Fruit fly (Drosophila melanogaster) whole organism, prepupa: ENCODE data around the gene CG14857.

Experiments used
- Blimp-1 ChIP-seq: fragments of 200-800 bp; sonication (Bioruptor generic); optimal IDR thresholded peaks from 3 replicates; lab custom pipeline; 2017; ENCODE audit warnings: missing biosample characterization, missing genetic modification characterization, mild to moderate bottlenecking, moderate library complexity, missing genetic modification reagents
- CG10669 ChIP-seq: fragments of 200-800 bp; sonication (Bioruptor generic); optimal IDR thresholded peaks from 3 replicates; lab custom pipeline; 2018; ENCODE audit warnings: missing biosample characterization, mild to moderate bottlenecking, missing genetic modification characterization, moderate library complexity
- CG11294 ChIP-seq: fragments of 200-800 bp; sonication (Bioruptor generic); IDR thresholded peaks from 2 replicates; pipeline ENCODE4 v1.3.6; 2022; ENCODE audit warnings: missing biosample characterization, missing genetic modification characterization
- CG11762 ChIP-seq: fragments of 200-800 bp; sonication (Bioruptor generic); optimal IDR thresholded peaks from 3 replicates; lab custom pipeline; 2016; ENCODE audit warnings: missing biosample characterization, missing genetic modification characterization; ENCODE audit not compliant: insufficient read depth
- CG11902 ChIP-seq: fragments of 200-800 bp; sonication (Bioruptor generic); optimal IDR thresholded peaks from 3 replicates; lab custom pipeline; 2016; ENCODE audit warnings: missing biosample characterization, missing genetic modification characterization
- CG15336 ChIP-seq: fragments of 200-800 bp; sonication (Bioruptor generic); IDR thresholded peaks from 2 replicates; pipeline ENCODE4 v1.3.6; 2022; ENCODE audit warnings: missing biosample characterization, missing genetic modification characterization
- CG3032 ChIP-seq: fragments of 200-800 bp; optimal IDR thresholded peaks from 2 replicates; lab custom pipeline; 2019; ENCODE audit warnings: missing biosample characterization, mild to moderate bottlenecking, missing genetic modification characterization, moderate library complexity
- CG31627 ChIP-seq: fragments of 200-800 bp; sonication (Bioruptor generic); optimal IDR thresholded peaks from 3 replicates; lab custom pipeline; 2016; ENCODE audit warnings: missing biosample characterization, missing genetic modification characterization
- CG32006 ChIP-seq: fragments of 200-800 bp; sonication (Bioruptor generic); optimal IDR thresholded peaks from 3 replicates; lab custom pipeline; 2017; ENCODE audit warnings: missing biosample characterization, mild to moderate bottlenecking, missing genetic modification characterization
- CG34406 ChIP-seq: fragments of 200-800 bp; sonication (Bioruptor generic); optimal IDR thresholded peaks from 3 replicates; lab custom pipeline; 2016; ENCODE audit warnings: missing biosample characterization, missing genetic modification characterization
- CG3919 ChIP-seq: fragments of 200-800 bp; sonication (Bioruptor generic); optimal IDR thresholded peaks from 3 replicates; lab custom pipeline; 2016; ENCODE audit warnings: missing biosample characterization, missing genetic modification characterization
- CG4318 ChIP-seq: fragments of 200-800 bp; sonication (Bioruptor generic); optimal IDR thresholded peaks from 3 replicates; lab custom pipeline; 2017; ENCODE audit warnings: missing biosample characterization, mild to moderate bottlenecking, missing genetic modification characterization
- CG6163 ChIP-seq: fragments of 200-800 bp; sonication (Bioruptor generic); IDR thresholded peaks from 3 replicates; pipeline ENCODE4 v1.3.6; 2022; ENCODE audit warnings: missing biosample characterization, missing genetic modification characterization
- CG6276 ChIP-seq: fragments of 200-800 bp; sonication (Bioruptor generic); optimal IDR thresholded peaks from 2 replicates; lab custom pipeline; 2017; ENCODE audit warnings: missing biosample characterization, mild to moderate bottlenecking, missing genetic modification characterization
- CG6792 ChIP-seq: fragments of 200-800 bp; sonication (Bioruptor generic); optimal IDR thresholded peaks from 3 replicates; lab custom pipeline; 2016; ENCODE audit warnings: missing biosample characterization, missing genetic modification characterization
- CG6808 ChIP-seq: fragments of 200-800 bp; sonication (Bioruptor generic); optimal IDR thresholded peaks from 3 replicates; lab custom pipeline; 2017; ENCODE audit warnings: missing biosample characterization, missing genetic modification characterization, mild to moderate bottlenecking, moderate library complexity, missing genetic modification reagents
- CG6854 ChIP-seq: fragments of 200-800 bp; sonication (Bioruptor generic); optimal IDR thresholded peaks from 2 replicates; lab custom pipeline; 2017; ENCODE audit warnings: missing biosample characterization, mild to moderate bottlenecking, missing genetic modification characterization
- CG7368 ChIP-seq: fragments of 200-800 bp; sonication (Bioruptor generic); optimal IDR thresholded peaks from 3 replicates; lab custom pipeline; 2016; ENCODE audit warnings: missing biosample characterization, missing genetic modification characterization
- CG8119 ChIP-seq: fragments of 200-800 bp; sonication (Bioruptor generic); IDR thresholded peaks from 3 replicates; pipeline ENCODE4 v1.3.6; 2022; ENCODE audit warnings: missing biosample characterization, missing genetic modification characterization
- CG8319 ChIP-seq: fragments of 200-800 bp; sonication (Bioruptor generic); optimal IDR thresholded peaks from 3 replicates; lab custom pipeline; 2016; ENCODE audit warnings: missing biosample characterization, missing genetic modification characterization
- Eip75B ChIP-seq: fragments of 200-800 bp; sonication (Bioruptor generic); optimal IDR thresholded peaks from 3 replicates; lab custom pipeline; 2016; ENCODE audit warnings: missing biosample characterization, missing genetic modification characterization
- Eip78C ChIP-seq: fragments of 200-800 bp; sonication (Bioruptor generic); peaks from one replicate; lab custom pipeline; 2016; ENCODE audit warnings: missing biosample characterization, missing genetic modification characterization
- Eip93F ChIP-seq: fragments of 200-800 bp; sonication (Bioruptor generic); optimal IDR thresholded peaks from 2 replicates; lab custom pipeline; 2016; ENCODE audit warnings: missing biosample characterization, mild to moderate bottlenecking, missing genetic modification characterization
- Ets21C ChIP-seq: fragments of 200-800 bp; sonication (Bioruptor generic); optimal IDR thresholded peaks from 3 replicates; lab custom pipeline; 2016; ENCODE audit warnings: missing biosample characterization, missing genetic modification characterization
- Ets96B ChIP-seq: fragments of 200-800 bp; optimal IDR thresholded peaks from 2 replicates; lab custom pipeline; 2019; ENCODE audit warnings: missing biosample characterization, mild to moderate bottlenecking, missing genetic modification characterization, moderate library complexity
- Gug ChIP-seq: fragments of 200-800 bp; sonication (Bioruptor generic); IDR thresholded peaks from 2 replicates; pipeline ENCODE4 v1.3.6; 2022; ENCODE audit warnings: missing biosample characterization, missing genetic modification characterization
- Hr38 ChIP-seq: sonication (Bioruptor generic); optimal IDR thresholded peaks from 2 replicates; lab custom pipeline; 2016; ENCODE audit warnings: missing biosample characterization, missing genetic modification characterization
- Hr39 ChIP-seq: fragments of 200-800 bp; sonication (Bioruptor generic); optimal IDR thresholded peaks from 2 replicates; lab custom pipeline; 2016; ENCODE audit warnings: missing biosample characterization, missing genetic modification characterization
- Hr4 ChIP-seq: fragments of 200-800 bp; sonication (Bioruptor generic); optimal IDR thresholded peaks from 3 replicates; lab custom pipeline; 2016; ENCODE audit warnings: missing biosample characterization, missing genetic modification characterization
- Lpt ChIP-seq: fragments of 200-800 bp; sonication (Bioruptor generic); optimal IDR thresholded peaks from 3 replicates; lab custom pipeline; 2016; ENCODE audit warnings: missing biosample characterization, missing genetic modification characterization
- Met ChIP-seq: fragments of 200-800 bp; sonication (Bioruptor generic); optimal IDR thresholded peaks from 3 replicates; lab custom pipeline; 2016; ENCODE audit warnings: missing biosample characterization, missing genetic modification characterization
- OdsH ChIP-seq: fragments of 200-800 bp; sonication (Bioruptor generic); optimal IDR thresholded peaks from 3 replicates; lab custom pipeline; 2016; ENCODE audit warnings: missing biosample characterization, missing genetic modification characterization
- Smox ChIP-seq: fragments of 200-800 bp; sonication (Bioruptor generic); optimal IDR thresholded peaks from 3 replicates; lab custom pipeline; 2016; ENCODE audit warnings: missing biosample characterization, missing genetic modification characterization
- Sox102F ChIP-seq: fragments of 200-800 bp; sonication (Bioruptor generic); optimal IDR thresholded peaks from 2 replicates; lab custom pipeline; 2016; ENCODE audit warnings: missing biosample characterization, mild to moderate bottlenecking, missing genetic modification characterization
- Sox14 ChIP-seq: fragments of 200-800 bp; sonication (Bioruptor generic); optimal IDR thresholded peaks from 3 replicates; lab custom pipeline; 2016; ENCODE audit warnings: missing biosample characterization, missing genetic modification characterization
- Sox15 ChIP-seq: fragments of 200-800 bp; sonication (Bioruptor generic); optimal IDR thresholded peaks from 3 replicates; lab custom pipeline; 2016; ENCODE audit warnings: missing biosample characterization, missing genetic modification characterization
- achi ChIP-seq: fragments of 200-800 bp; sonication (Bioruptor generic); optimal IDR thresholded peaks from 3 replicates; lab custom pipeline; 2016; ENCODE audit warnings: missing biosample characterization, missing genetic modification characterization
- acj6 ChIP-seq: fragments of 200-800 bp; sonication (Bioruptor generic); optimal IDR thresholded peaks from 3 replicates; lab custom pipeline; 2016; ENCODE audit warnings: missing biosample characterization, missing genetic modification characterization
- cyc ChIP-seq: fragments of 200-800 bp; sonication (Bioruptor generic); optimal IDR thresholded peaks from 3 replicates; lab custom pipeline; 2016; ENCODE audit warnings: missing biosample characterization, missing genetic modification characterization
- dsx ChIP-seq: fragments of 200-800 bp; optimal IDR thresholded peaks from 3 replicates; lab custom pipeline; 2019; ENCODE audit warnings: missing biosample characterization, mild to moderate bottlenecking, missing genetic modification characterization, moderate library complexity; ENCODE audit not compliant: poor library complexity, severe bottlenecking
- eg ChIP-seq: fragments of 200-800 bp; sonication (Bioruptor generic); IDR thresholded peaks from 3 replicates; pipeline ENCODE4 v1.3.6; 2022; ENCODE audit warnings: missing biosample characterization, missing genetic modification characterization
- esn ChIP-seq: fragments of 200-800 bp; sonication (Bioruptor generic); optimal IDR thresholded peaks from 2 replicates; lab custom pipeline; 2016; ENCODE audit warnings: missing biosample characterization, mild to moderate bottlenecking, missing genetic modification characterization, moderate library complexity
- fd85E ChIP-seq: fragments of 200-800 bp; sonication (Bioruptor generic); optimal IDR thresholded peaks from 3 replicates; lab custom pipeline; 2016; ENCODE audit warnings: missing biosample characterization, missing genetic modification characterization
- fkh ChIP-seq: fragments of 200-800 bp; sonication (Bioruptor generic); optimal IDR thresholded peaks from 3 replicates; lab custom pipeline; 2017; ENCODE audit warnings: missing biosample characterization, mild to moderate bottlenecking, missing genetic modification characterization, moderate library complexity
- lz ChIP-seq: fragments of 200-800 bp; sonication (Bioruptor generic); optimal IDR thresholded peaks from 3 replicates; lab custom pipeline; 2016; ENCODE audit warnings: missing biosample characterization, missing genetic modification characterization
- net ChIP-seq: fragments of 200-800 bp; sonication (Bioruptor generic); optimal IDR thresholded peaks from 3 replicates; lab custom pipeline; 2016; ENCODE audit warnings: missing biosample characterization, missing genetic modification characterization
- pdm3 ChIP-seq: fragments of 200-800 bp; sonication (Bioruptor generic); optimal IDR thresholded peaks from 3 replicates; lab custom pipeline; 2016; ENCODE audit warnings: missing biosample characterization, missing genetic modification characterization
- salr ChIP-seq, 2 experiments: fragments of 200-800 bp; sonication (Bioruptor generic); optimal IDR thresholded peaks; 3 replicates each; lab custom pipeline; 2016 to 2018; ENCODE audit warnings: missing biosample characterization in 2 of 2, missing genetic modification characterization in 2 of 2, mild to moderate bottlenecking in 1 of 2
- spab ChIP-seq: fragments of 200-800 bp; sonication (Bioruptor generic); optimal IDR thresholded peaks from 2 replicates; lab custom pipeline; 2017; ENCODE audit warnings: missing biosample characterization, mild to moderate bottlenecking, missing genetic modification characterization, missing genetic modification reagents
- svp ChIP-seq: fragments of 200-800 bp; sonication (Bioruptor generic); peaks from one replicate; lab custom pipeline; 2016; ENCODE audit warnings: missing biosample characterization, missing genetic modification characterization
- topi ChIP-seq: fragments of 200-800 bp; sonication (Bioruptor generic); optimal IDR thresholded peaks from 3 replicates; lab custom pipeline; 2016; ENCODE audit warnings: missing biosample characterization, missing genetic modification characterization
- vri ChIP-seq: fragments of 200-800 bp; sonication (Bioruptor generic); optimal IDR thresholded peaks from 3 replicates; lab custom pipeline; 2016; ENCODE audit warnings: missing biosample characterization, mild to moderate bottlenecking, missing genetic modification characterization

Gene CG14857

DNA sequence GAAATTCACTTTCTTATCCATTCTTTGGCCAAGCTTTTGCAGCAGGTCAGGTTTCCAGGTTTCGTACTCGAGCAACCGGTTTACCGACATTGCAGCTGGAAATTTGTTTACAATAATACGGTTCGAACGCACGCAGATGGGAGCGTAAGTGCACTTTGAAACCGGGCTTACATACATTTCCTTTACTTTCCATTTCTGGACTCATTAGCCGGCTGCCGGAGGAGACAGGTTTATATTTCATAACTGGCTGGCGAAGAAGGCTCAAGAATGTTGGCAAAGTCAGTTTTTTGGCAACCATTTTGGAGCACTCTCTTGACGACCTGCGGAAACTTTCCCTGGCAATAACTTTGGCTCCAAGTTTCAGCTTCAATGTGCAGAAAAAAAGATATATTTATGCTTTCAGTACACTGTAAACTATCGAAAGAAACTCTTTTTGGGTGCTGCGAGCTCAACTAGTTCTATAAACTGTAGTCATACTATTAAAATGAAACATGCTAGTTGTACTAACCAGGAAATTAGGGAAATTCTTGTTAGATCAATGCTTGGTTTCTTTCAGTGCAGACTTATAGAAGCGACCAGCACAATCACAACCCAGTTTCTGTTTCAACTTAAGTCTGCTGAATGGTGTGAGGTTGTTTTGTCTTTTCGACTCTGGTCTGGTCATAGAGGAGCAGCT is 45.5 kb downstream of the CG14857 start:
- no peak for TF ChIP-seq fd85E (GFP tag; lab: Kevin White, UChicago)
- no peak for TF ChIP-seq vri (GFP tag; lab: Kevin White, UChicago)
- TF ChIP-seq Gug: peak; percentile 71
- TF ChIP-seq lz: peak; percentile 37
- no peak for TF ChIP-seq Sox102F (GFP tag; lab: Kevin White, UChicago)
- TF ChIP-seq CG8119 (GFP tag; lab: Robert Waterston, UW): peak; percentile 86
- TF ChIP-seq cyc (GFP tag; lab: Kevin White, UChicago): peak; percentile 50
- TF ChIP-seq CG6854 (GFP tag; lab: Kevin White, UChicago): no peak
- TF ChIP-seq Eip78C: peak; percentile 94
- peak; percentile 93 for TF ChIP-seq CG32006 (GFP tag; lab: Kevin White, UChicago)
- peak; percentile 92 for TF ChIP-seq Hr4 (GFP tag; lab: Kevin White, UChicago)
- TF ChIP-seq Sox14: peak; percentile 72
- TF ChIP-seq net (GFP tag; lab: Kevin White, UChicago): peak; percentile 66
- peak; percentile 68 for TF ChIP-seq CG11762 (GFP tag; lab: Kevin White, UChicago)
- TF ChIP-seq CG15336 (GFP tag; lab: Robert Waterston, UW): peak; percentile 90
- peak; percentile 78 for TF ChIP-seq CG6276 (GFP tag; lab: Kevin White, UChicago)
- peak; percentile 45 for TF ChIP-seq CG6808 (GFP tag; lab: Kevin White, UChicago)
- peak in 1 of 2 experiments; percentile 85 for TF ChIP-seq salr (GFP tag; optimal IDR thresholded peaks at IDR 0.05; lab: Kevin White, UChicago)
- peak; percentile 90 for TF ChIP-seq CG6163 (GFP tag; lab: Robert Waterston, UW)
- TF ChIP-seq CG7368 (GFP tag; lab: Kevin White, UChicago): peak; percentile 63
- TF ChIP-seq Smox (GFP tag; lab: Kevin White, UChicago): no peak
- TF ChIP-seq Hr39: peak; percentile 41
- TF ChIP-seq Lpt (GFP tag; lab: Kevin White, UChicago): peak; percentile 83
- TF ChIP-seq CG4318: peak; percentile 88
- TF ChIP-seq Eip75B (GFP tag; lab: Kevin White, UChicago): peak; percentile 65
- TF ChIP-seq achi (GFP tag; lab: Kevin White, UChicago): peak; percentile 78
- peak; percentile 95 for TF ChIP-seq Blimp-1 (GFP tag; lab: Kevin White, UChicago)
- peak; percentile 2 for TF ChIP-seq topi
- TF ChIP-seq CG11902: peak; percentile 42
- TF ChIP-seq esn: no peak
- no peak for TF ChIP-seq CG3032
- peak; percentile 82 for TF ChIP-seq OdsH (GFP tag; lab: Kevin White, UChicago)
- peak; percentile 18 for TF ChIP-seq Met (GFP tag; lab: Kevin White, UChicago)
- TF ChIP-seq fkh (GFP tag; lab: Kevin White, UChicago): no peak
- peak; percentile 86 for TF ChIP-seq CG3919 (GFP tag; lab: Kevin White, UChicago)
- TF ChIP-seq CG8319 (GFP tag; lab: Kevin White, UChicago): peak; percentile 70
- TF ChIP-seq acj6 (GFP tag; lab: Kevin White, UChicago): peak; percentile 78
- no peak for TF ChIP-seq Eip93F (GFP tag; lab: Kevin White, UChicago)
- peak; percentile 70 for TF ChIP-seq svp (GFP tag; lab: Kevin White, UChicago)
- TF ChIP-seq CG10669 (GFP tag; lab: Kevin White, UChicago): peak; percentile 57
- TF ChIP-seq Hr38 (GFP tag; lab: Kevin White, UChicago): peak; percentile 52
- peak; percentile 57 for TF ChIP-seq CG11294 (GFP tag; lab: Robert Waterston, UW)
- peak; percentile 86 for TF ChIP-seq eg (GFP tag; lab: Robert Waterston, UW)
- TF ChIP-seq CG31627: peak; percentile 21
- TF ChIP-seq Ets21C (GFP tag; lab: Kevin White, UChicago): no peak
- peak; percentile 58 for TF ChIP-seq Ets96B
- peak; percentile 73 for TF ChIP-seq pdm3 (GFP tag; lab: Kevin White, UChicago)
- peak; percentile 32 for TF ChIP-seq Sox15 (GFP tag; lab: Kevin White, UChicago)
- peak; percentile 40 for TF ChIP-seq spab (GFP tag; lab: Kevin White, UChicago)
- peak; percentile 69 for TF ChIP-seq CG6792 (GFP tag; lab: Kevin White, UChicago)
- peak; percentile 37 for TF ChIP-seq dsx
- peak; percentile 67 for TF ChIP-seq CG34406 (GFP tag; lab: Kevin White, UChicago)
